Worm (Caenorhabditis elegans): ENCODE data around the gene kin-33.

ce11 chrV:237012-237411 lies 2.5 kb upstream of the kin-33 start:
- TF ChIP-seq gmeb-1 (tag; optimal IDR thresholded peaks at IDR 0.05) (no peak), ztf-11 (tag; optimal IDR thresholded peaks at IDR 0.05) (no peak)
